Worm (Caenorhabditis elegans) whole organism, L1 larva: ENCODE data around the gene D2024.5.

Experiments used
- alr-1 ChIP-seq: fragments of 200-800 bp; sonication (Bioruptor generic); optimal IDR thresholded peaks from 2 replicates; lab custom pipeline; 2018; ENCODE audit warnings: borderline replicate concordance, mild to moderate bottlenecking, missing genetic modification characterization, missing compliant biosample characterization
- blmp-1 ChIP-seq: fragments of 150-350 bp; optimal IDR thresholded peaks from 2 replicates; lab custom pipeline; 2014; ENCODE audit warnings: missing biosample characterization, missing genetic modification characterization
- ceh-63 ChIP-seq: fragments of 200-800 bp; sonication (Bioruptor generic); optimal IDR thresholded peaks from 2 replicates; lab custom pipeline; 2018; ENCODE audit warnings: mild to moderate bottlenecking, missing genetic modification characterization, missing compliant biosample characterization
- ceh-82 ChIP-seq, 3 experiments: fragments of 150-350 bp in 1 of 3; sonication (generic microtip) in 2 of 3; optimal IDR thresholded peaks; 2 replicates each; lab custom pipeline; 2014 to 2017; ENCODE audit warnings: missing biosample characterization in 3 of 3, missing genetic modification characterization in 3 of 3
- dpl-1 ChIP-seq, 3 experiments: fragments of 150-350 bp in 2 of 3; sonication (generic microtip) in 1 of 3; optimal IDR thresholded peaks; 2 replicates each; lab custom pipeline; 2014 to 2017; ENCODE audit warnings: missing biosample characterization in 3 of 3, missing genetic modification characterization in 3 of 3, missing genetic modification reagents in 3 of 3
- dsc-1 ChIP-seq: sonication (generic microtip); optimal IDR thresholded peaks from 2 replicates; lab custom pipeline; 2016; ENCODE audit warnings: mild to moderate bottlenecking, missing genetic modification characterization, missing compliant biosample characterization
- efl-1 ChIP-seq, 4 experiments: fragments of 150-350 bp; optimal IDR thresholded peaks in 3 of 4; peaks in 1 of 4; 1 replicate in 1 of 4; 2 replicates in 3 of 4; lab custom pipeline; 2014; ENCODE audit warnings: missing biosample characterization in 2 of 4, missing genetic modification characterization in 2 of 4, missing genetic modification reagents in 2 of 4
- egl-27 ChIP-seq, 2 experiments: fragments of 150-350 bp in 1 of 2; sonication (generic microtip); optimal IDR thresholded peaks; 3 replicates each; lab custom pipeline; 2017 to 2018; ENCODE audit warnings: missing biosample characterization in 2 of 2, missing genetic modification characterization in 2 of 2, missing genetic modification reagents in 2 of 2
- elt-3 ChIP-seq, 6 experiments: fragments of 150-350 bp in 1 of 6; sonication (generic microtip); optimal IDR thresholded peaks; 2 replicates each; lab custom pipeline; 2017 to 2018; ENCODE audit warnings: missing biosample characterization in 6 of 6, missing genetic modification characterization in 6 of 6, inconsistent platforms in 1 of 6
- ets-5 ChIP-seq: fragments of 200-800 bp; sonication (Bioruptor generic); IDR thresholded peaks from 2 replicates; pipeline ENCODE4 v1.3.6; 2022; ENCODE audit warnings: missing genetic modification characterization, missing compliant biosample characterization
- irx-1 ChIP-seq: sonication (generic microtip); optimal IDR thresholded peaks from 2 replicates; lab custom pipeline; 2016; ENCODE audit warnings: missing genetic modification characterization, missing compliant biosample characterization
- jun-1 ChIP-seq: fragments of 150-350 bp; optimal IDR thresholded peaks from 2 replicates; lab custom pipeline; 2014; ENCODE audit warnings: missing biosample characterization, missing genetic modification reagents, missing genetic modification characterization
- lin-14 ChIP-seq: fragments of 200-800 bp; sonication (Bioruptor generic); optimal IDR thresholded peaks from 2 replicates; lab custom pipeline; 2018; ENCODE audit warnings: mild to moderate bottlenecking, missing genetic modification characterization, moderate library complexity, missing compliant biosample characterization
- lin-39 ChIP-seq: fragments of 150-350 bp; optimal IDR thresholded peaks from 2 replicates; lab custom pipeline; 2014; ENCODE audit warnings: missing biosample characterization, missing genetic modification reagents, missing genetic modification characterization
- lir-3 ChIP-seq: sonication (generic microtip); optimal IDR thresholded peaks from 2 replicates; lab custom pipeline; 2016; ENCODE audit warnings: mild to moderate bottlenecking, missing genetic modification characterization, moderate library complexity, missing compliant biosample characterization; ENCODE audit not compliant: poor library complexity
- lsy-2 ChIP-seq, 2 experiments: fragments of 150-350 bp; optimal IDR thresholded peaks; 2 replicates each; lab custom pipeline; 2014; ENCODE audit warnings: missing biosample characterization in 2 of 2, missing genetic modification characterization in 2 of 2
- mab-9 ChIP-seq: fragments of 200-800 bp; sonication (Bioruptor generic); IDR thresholded peaks from 2 replicates; pipeline ENCODE4 v1.3.6; 2022; ENCODE audit warnings: missing genetic modification reagents, missing genetic modification characterization, missing compliant biosample characterization
- mep-1 ChIP-seq: fragments of 150-350 bp; optimal IDR thresholded peaks from 2 replicates; lab custom pipeline; 2014; ENCODE audit warnings: missing biosample characterization, missing genetic modification characterization
- nhr-12 ChIP-seq: sonication (generic microtip); optimal IDR thresholded peaks from 2 replicates; lab custom pipeline; 2017; ENCODE audit warnings: missing biosample characterization, missing genetic modification characterization
- nhr-20 ChIP-seq: sonication (generic microtip); optimal IDR thresholded peaks from 2 replicates; lab custom pipeline; 2016; ENCODE audit warnings: mild to moderate bottlenecking, missing genetic modification characterization, missing compliant biosample characterization
- nhr-71 ChIP-seq: sonication (generic microtip); optimal IDR thresholded peaks from 2 replicates; lab custom pipeline; 2016; ENCODE audit warnings: mild to moderate bottlenecking, missing genetic modification characterization, moderate library complexity, missing compliant biosample characterization
- nhr-76 ChIP-seq: sonication (generic microtip); optimal IDR thresholded peaks from 2 replicates; lab custom pipeline; 2017; ENCODE audit warnings: missing biosample characterization, missing genetic modification characterization
- nhr-77 ChIP-seq: fragments of 150-350 bp; optimal IDR thresholded peaks from 2 replicates; lab custom pipeline; 2014; ENCODE audit warnings: missing biosample characterization, missing genetic modification characterization
- nhr-85 ChIP-seq: sonication (generic microtip); peaks from one replicate; lab custom pipeline; 2016; ENCODE audit warnings: missing genetic modification characterization, inconsistent platforms, missing compliant biosample characterization
- nhr-90 ChIP-seq: sonication (generic microtip); optimal IDR thresholded peaks from 2 replicates; lab custom pipeline; 2016; ENCODE audit warnings: mild to moderate bottlenecking, missing genetic modification characterization, missing compliant biosample characterization; ENCODE audit not compliant: poor library complexity
- pag-3 ChIP-seq: sonication (generic microtip); optimal IDR thresholded peaks from 2 replicates; lab custom pipeline; 2017; ENCODE audit warnings: missing genetic modification characterization, mild to moderate bottlenecking, missing compliant biosample characterization, antibody characterized with exemption, borderline replicate concordance; ENCODE audit not compliant: insufficient read depth
- rnt-1 ChIP-seq: sonication (generic microtip); optimal IDR thresholded peaks from 2 replicates; lab custom pipeline; 2016; ENCODE audit warnings: mild to moderate bottlenecking, missing genetic modification characterization, moderate library complexity, missing compliant biosample characterization
- snpc-4 ChIP-seq: fragments of 150-350 bp; optimal IDR thresholded peaks from 2 replicates; lab custom pipeline; 2014; ENCODE audit warnings: missing biosample characterization, missing genetic modification characterization
- snu-23 ChIP-seq: sonication (generic microtip); optimal IDR thresholded peaks from 2 replicates; lab custom pipeline; 2016; ENCODE audit warnings: missing genetic modification characterization, missing compliant biosample characterization
- tbx-2 ChIP-seq: sonication (generic microtip); optimal IDR thresholded peaks from 2 replicates; lab custom pipeline; 2016; ENCODE audit warnings: missing genetic modification characterization, missing compliant biosample characterization
- tlp-1 ChIP-seq: fragments of 150-350 bp; optimal IDR thresholded peaks from 2 replicates; lab custom pipeline; 2014; ENCODE audit warnings: missing biosample characterization, missing genetic modification characterization
- unc-130 ChIP-seq: fragments of 150-350 bp; optimal IDR thresholded peaks from 2 replicates; lab custom pipeline; 2017; ENCODE audit warnings: missing biosample characterization, missing genetic modification characterization, inconsistent platforms
- unc-86 ChIP-seq: sonication (generic microtip); optimal IDR thresholded peaks from 2 replicates; lab custom pipeline; 2016; ENCODE audit warnings: missing genetic modification characterization, missing compliant biosample characterization
- unc-98 ChIP-seq: fragments of 200-800 bp; sonication (Bioruptor generic); IDR thresholded peaks from 2 replicates; pipeline ENCODE4 v1.3.6; 2022; ENCODE audit warnings: missing genetic modification characterization, missing compliant biosample characterization
- ztf-4 ChIP-seq: fragments of 150-350 bp; optimal IDR thresholded peaks from 2 replicates; lab custom pipeline; 2014; ENCODE audit warnings: missing biosample characterization, missing genetic modification characterization

Gene D2024.5

DNA sequence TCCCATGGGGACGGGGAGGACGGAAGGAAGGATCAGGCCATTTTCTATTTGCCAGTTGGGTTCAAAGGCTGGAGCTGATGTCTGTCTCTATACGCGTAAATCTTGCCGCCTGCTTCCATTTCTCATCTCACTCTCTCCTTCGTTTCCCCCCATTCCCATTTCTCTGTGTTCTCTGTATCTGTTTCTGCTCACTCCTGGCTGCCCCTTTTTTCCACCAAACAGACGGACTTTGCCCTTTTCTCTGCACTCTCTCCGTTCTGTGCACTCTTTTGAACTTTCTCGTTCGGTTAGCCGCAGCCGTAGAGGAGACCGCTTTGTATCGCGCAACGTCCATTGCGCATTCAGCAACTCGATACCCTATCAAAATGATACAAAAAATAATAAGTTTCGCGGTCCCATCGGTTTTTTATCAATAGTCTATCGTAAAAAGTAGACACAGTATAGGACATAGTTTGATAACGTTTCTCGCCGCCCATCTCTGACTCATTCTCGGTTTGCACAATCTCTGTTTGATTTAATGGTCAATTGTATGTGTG, 7.3 kb upstream of the D2024.5 start (continued):
- no peak for TF ChIP-seq lin-39 (tag; lab: Kevin White, UChicago)
- peak; percentile 73 for TF ChIP-seq nhr-85
- peak; percentile 7 for TF ChIP-seq unc-86 (tag; lab: Kevin White, UChicago)
- TF ChIP-seq egl-27 (tag; optimal IDR thresholded peaks at IDR 0.05; lab: Kevin White, UChicago), result peak in 1 of 2 experiments; percentile 15
- peak; percentile 36 for TF ChIP-seq jun-1 (tag; lab: Kevin White, UChicago)
- TF ChIP-seq irx-1 (tag; lab: Kevin White, UChicago), result peak; percentile 49
- TF ChIP-seq tbx-2, result peak; percentile 59
- peak; percentile 55 for TF ChIP-seq nhr-77 (tag; lab: Kevin White, UChicago)

- TF ChIP-seq nhr-12 (tag; lab: Kevin White, UChicago), result no peak
- no peak for TF ChIP-seq ceh-82 (tag; optimal IDR thresholded peaks at IDR 0.05; lab: Kevin White, UChicago)
- TF ChIP-seq nhr-85, result peak; percentile 16
- no peak for TF ChIP-seq mab-9 (GFP tag; lab: Robert Waterston, UW)
Measured at ce11 chrIV:7234623-7235022, 6.5 kb upstream of the D2024.5 start.

- TF ChIP-seq alr-1 (tag; lab: Kevin White, UChicago) (no peak), mep-1 (tag; lab: Kevin White, UChicago) (peak; percentile 29), snu-23 (GFP tag; lab: Kevin White, UChicago) (peak; percentile 34), elt-3 (tag; optimal IDR thresholded peaks at IDR 0.05; lab: Kevin White, UChicago) (peak in 2 of 6 experiments; percentile 3 to 7), lir-3 (tag; lab: Kevin White, UChicago) (no peak), nhr-71 (tag; lab: Kevin White, UChicago) (peak; percentile 32), dsc-1 (tag; lab: Kevin White, UChicago) (no peak), pag-3 (peak; percentile 57), blmp-1 (tag; lab: Kevin White, UChicago) (peak; percentile 81), dpl-1 (GFP tag; optimal IDR thresholded peaks at IDR 0.05; lab: Kevin White, UChicago) (no peak), tlp-1 (tag; lab: Kevin White, UChicago) (no peak), unc-98 (GFP tag; lab: Robert Waterston, UW) (no peak), ceh-63 (GFP tag; lab: Kevin White, UChicago) (no peak), nhr-90 (no peak), irx-1 (tag; lab: Kevin White, UChicago) (no peak), lin-14 (GFP tag; lab: Kevin White, UChicago) (peak; percentile 59), ets-5 (GFP tag; lab: Robert Waterston, UW) (no peak), nhr-20 (tag; lab: Kevin White, UChicago) (peak; percentile 17), lsy-2 (tag; optimal IDR thresholded peaks at IDR 0.05; lab: Kevin White, UChicago) (peak in 1 of 2 experiments; percentile 15), unc-130 (tag; lab: Kevin White, UChicago) (no peak), nhr-85 (peak; percentile 68), ztf-4 (no peak), rnt-1 (tag; lab: Kevin White, UChicago) (peak; percentile 28), nhr-76 (no peak)
Measured at ce11 chrIV:7233566-7234014, 5.5 kb upstream of the D2024.5 start.

- TF ChIP-seq alr-1 (tag; lab: Kevin White, UChicago), result no peak
- TF ChIP-seq efl-1 (optimal IDR thresholded peaks at IDR 0.05; lab: Kevin White, UChicago), result no peak
- peak in 1 of 2 experiments; percentile 61 for TF ChIP-seq efl-1 (GFP tag; optimal IDR thresholded peaks at IDR 0.05 in 1 of 2; lab: Kevin White, UChicago)
- no peak for TF ChIP-seq snpc-4 (tag; lab: Kevin White, UChicago)
Measured at ce11 chrIV:7230935-7231334, 2.8 kb upstream of the D2024.5 start, which contains the start of gene D2024.4. D2024.4 (plus strand) TSS chrIV:7231235.
